Worm (Caenorhabditis elegans) whole organism, mixed stage, embryonic: Measurements from ENCODE around the gene H41C03.2.

Experiments
- blmp-1 ChIP-seq: fragments of 150-350 bp; optimal IDR thresholded peaks from 2 replicates; lab custom pipeline; 2014; ENCODE audit warnings: missing biosample characterization, missing genetic modification characterization
- cnd-1 ChIP-seq: fragments of 200-800 bp; sonication (Bioruptor generic); optimal IDR thresholded peaks from 2 replicates; lab custom pipeline; 2018; ENCODE audit warnings: mild to moderate bottlenecking, missing genetic modification characterization, missing compliant biosample characterization
- elt-1 ChIP-seq: sonication (generic microtip); optimal IDR thresholded peaks from 2 replicates; lab custom pipeline; 2017; ENCODE audit warnings: missing genetic modification characterization, mild to moderate bottlenecking, missing compliant biosample characterization, antibody characterized with exemption, moderate library complexity, borderline replicate concordance; ENCODE audit not compliant: insufficient read depth
- elt-3 ChIP-seq: fragments of 150-350 bp; optimal IDR thresholded peaks from 2 replicates; lab custom pipeline; 2014; ENCODE audit warnings: missing biosample characterization, missing genetic modification characterization
- lsy-2 ChIP-seq: fragments of 150-350 bp; optimal IDR thresholded peaks from 2 replicates; lab custom pipeline; 2014; ENCODE audit warnings: missing biosample characterization, missing genetic modification characterization
- mab-5 ChIP-seq: fragments of 150-350 bp; optimal IDR thresholded peaks from 2 replicates; lab custom pipeline; 2014; ENCODE audit warnings: missing biosample characterization, missing genetic modification characterization
- nhr-12 ChIP-seq: fragments of 150-350 bp; optimal IDR thresholded peaks from 2 replicates; lab custom pipeline; 2014; ENCODE audit warnings: missing biosample characterization, missing genetic modification characterization
- nhr-237 ChIP-seq: fragments of 150-350 bp; optimal IDR thresholded peaks from 2 replicates; lab custom pipeline; 2014; ENCODE audit warnings: missing biosample characterization, missing genetic modification characterization
- nhr-28 ChIP-seq: fragments of 150-350 bp; optimal IDR thresholded peaks from 2 replicates; lab custom pipeline; 2014; ENCODE audit warnings: missing biosample characterization, missing genetic modification characterization
- nhr-76 ChIP-seq: sonication (generic microtip); optimal IDR thresholded peaks from 2 replicates; lab custom pipeline; 2017; ENCODE audit warnings: missing biosample characterization, missing genetic modification characterization
- pha-4 ChIP-seq: fragments of 150-350 bp; optimal IDR thresholded peaks from 2 replicates; lab custom pipeline; 2018; ENCODE audit warnings: missing biosample characterization, missing genetic modification reagents, missing genetic modification characterization
- snpc-4 ChIP-seq: fragments of 150-350 bp; optimal IDR thresholded peaks from 2 replicates; lab custom pipeline; 2014; ENCODE audit warnings: missing biosample characterization, missing genetic modification characterization
- tbx-8 ChIP-seq: fragments of 200-800 bp; sonication (Bioruptor generic); optimal IDR thresholded peaks from 2 replicates; lab custom pipeline; 2018; ENCODE audit warnings: mild to moderate bottlenecking, missing genetic modification characterization, moderate library complexity, missing compliant biosample characterization
- unc-62 ChIP-seq: fragments of 150-350 bp; optimal IDR thresholded peaks from 2 replicates; lab custom pipeline; 2014; ENCODE audit warnings: missing biosample characterization, missing genetic modification reagents, missing genetic modification characterization

DNA sequence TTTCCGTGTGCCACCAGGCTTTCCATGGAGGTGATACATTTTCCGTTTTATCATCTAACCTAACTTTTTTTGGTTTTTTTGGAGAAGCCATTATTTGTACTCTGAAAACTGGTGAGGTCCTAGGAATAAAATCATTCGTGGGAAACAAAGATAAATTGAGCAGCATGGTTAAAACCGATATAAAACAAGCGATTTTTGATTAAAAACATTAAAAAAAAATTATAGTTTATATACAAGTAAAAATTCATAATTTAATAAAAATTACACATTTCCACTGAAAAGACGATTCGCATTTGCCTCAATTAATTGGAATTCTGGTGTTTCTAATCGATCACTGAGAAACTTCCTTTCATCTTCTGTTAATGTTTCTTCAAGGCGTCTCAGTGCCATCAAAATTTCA is 13.5 kb downstream of the H41C03.2 start, which contains the start of gene ZK1248.15:
- TF ChIP-seq nhr-12 (tag; lab: Kevin White, UChicago) (no peak), elt-3 (no peak), snpc-4 (tag; lab: Kevin White, UChicago) (no peak), unc-62 (GFP tag; lab: Kevin White, UChicago) (no peak), elt-1 (tag; lab: Kevin White, UChicago) (no peak), nhr-76 (tag; lab: Kevin White, UChicago) (no peak), pha-4 (tag; lab: Kevin White, UChicago) (no peak), blmp-1 (tag; lab: Kevin White, UChicago) (no peak), mab-5 (tag; lab: Kevin White, UChicago) (no peak), nhr-237 (tag; lab: Kevin White, UChicago) (no peak), lsy-2 (tag; lab: Kevin White, UChicago) (no peak), cnd-1 (tag; lab: Kevin White, UChicago) (no peak), nhr-28 (tag; lab: Kevin White, UChicago) (no peak), tbx-8 (GFP tag; lab: Kevin White, UChicago) (no peak)
